Fruit fly (Drosophila melanogaster): Measurements from ENCODE around the gene CG6770.
A peak's percentile ranks its signal among the peaks of the same experiment; 100 is the strongest.

The CG6770 gene

dm6 chr2L:12010877-12011666 lies 34.8 kb downstream of the CG6770 start (continued):
- TF ChIP-seq kay (GFP tag; optimal IDR thresholded peaks at IDR 0.05): peak; percentile 89
- TF ChIP-seq zfh2 (GFP tag; optimal IDR thresholded peaks at IDR 0.05): peak; percentile 81
- peak; percentile 81 for TF ChIP-seq Spps (tag; optimal IDR thresholded peaks at IDR 0.05)
- peak; percentile 29 for TF ChIP-seq Side (GFP tag; optimal IDR thresholded peaks at IDR 0.05)
- peak; percentile 33 for TF ChIP-seq CHES-1-like (GFP tag; optimal IDR thresholded peaks at IDR 0.05)
- TF ChIP-seq Ptx1 (GFP tag; IDR thresholded peaks at IDR 0.05): no peak
- no peak for TF ChIP-seq CG7745 (tag; optimal IDR thresholded peaks at IDR 0.05)
- TF ChIP-seq CG18764 (GFP tag; optimal IDR thresholded peaks at IDR 0.05): peak; percentile 80
- TF ChIP-seq CG11723 (GFP tag; optimal IDR thresholded peaks at IDR 0.05): peak; percentile 89
- no peak for TF ChIP-seq CG33213 (GFP tag; optimal IDR thresholded peaks at IDR 0.05)
- TF ChIP-seq Gsc (GFP tag; IDR thresholded peaks at IDR 0.05): no peak
- no peak for TF ChIP-seq CG1024 (GFP tag; IDR thresholded peaks at IDR 0.05)
- TF ChIP-seq lmd (GFP tag; IDR thresholded peaks at IDR 0.05): no peak
- TF ChIP-seq CG30020 (tag; optimal IDR thresholded peaks at IDR 0.05): peak; percentile 74
- TF ChIP-seq Sin3A (optimal IDR thresholded peaks at IDR 0.05): no peak
- TF ChIP-seq fd3F (GFP tag; optimal IDR thresholded peaks at IDR 0.05): peak; percentile 92
- TF ChIP-seq CG12155 (GFP tag; optimal IDR thresholded peaks at IDR 0.05): peak; percentile 85
- TF ChIP-seq sna (GFP tag; IDR thresholded peaks at IDR 0.05; ENCODE audit: partially characterized antibody): no peak
- TF ChIP-seq prd (optimal IDR thresholded peaks at IDR 0.05): no peak
- no peak for TF ChIP-seq prd (GFP tag; IDR thresholded peaks at IDR 0.05)
- TF ChIP-seq CG9817 (tag; optimal IDR thresholded peaks at IDR 0.05): peak; percentile 94
- peak; percentile 89 for TF ChIP-seq CG4424 (GFP tag; optimal IDR thresholded peaks at IDR 0.05)
- TF ChIP-seq tio (GFP tag; optimal IDR thresholded peaks at IDR 0.05): no peak
- TF ChIP-seq ham (GFP tag; IDR thresholded peaks at IDR 0.05): no peak
- peak; percentile 81 for TF ChIP-seq nau (GFP tag; optimal IDR thresholded peaks at IDR 0.05)
- no peak for TF ChIP-seq wdn (GFP tag; IDR thresholded peaks at IDR 0.05)
- TF ChIP-seq sqz (GFP tag; optimal IDR thresholded peaks at IDR 0.05): peak; percentile 59
- no peak for TF ChIP-seq zfh1 (GFP tag; IDR thresholded peaks at IDR 0.05)
- no peak for TF ChIP-seq CG16813 (GFP tag; IDR thresholded peaks at IDR 0.05; ENCODE audit: partially characterized antibody)
- TF ChIP-seq al (GFP tag; IDR thresholded peaks at IDR 0.05): no peak
- TF ChIP-seq ash1 (GFP tag; optimal IDR thresholded peaks at IDR 0.05): no peak
- peak; percentile 94 for TF ChIP-seq lab (GFP tag; optimal IDR thresholded peaks at IDR 0.05)
- TF ChIP-seq yki (optimal IDR thresholded peaks at IDR 0.05): no peak
- TF ChIP-seq CG8478 (optimal IDR thresholded peaks at IDR 0.05): peak; percentile 92
- TF ChIP-seq CG12744 (GFP tag; optimal IDR thresholded peaks at IDR 0.05): peak; percentile 64
- no peak for TF ChIP-seq CG31441 (GFP tag; IDR thresholded peaks at IDR 0.05)
- TF ChIP-seq Aef1 (GFP tag; IDR thresholded peaks at IDR 0.05): no peak
- TF ChIP-seq run (tag; optimal IDR thresholded peaks at IDR 0.05): peak; percentile 27
- peak; percentile 84 for TF ChIP-seq Asciz (GFP tag; optimal IDR thresholded peaks at IDR 0.05)
- peak; percentile 91 for TF ChIP-seq CG1832 (GFP tag; optimal IDR thresholded peaks at IDR 0.05)
- peak; percentile 73 for TF ChIP-seq Jarid2 (GFP tag; optimal IDR thresholded peaks at IDR 0.05)
- no peak for TF ChIP-seq en (GFP tag; optimal IDR thresholded peaks at IDR 0.05)
- peak; percentile 37 for TF ChIP-seq ab (GFP tag; optimal IDR thresholded peaks at IDR 0.05)
- peak; percentile 32 for TF ChIP-seq CG17186 (GFP tag; optimal IDR thresholded peaks at IDR 0.05)
- TF ChIP-seq TFAM (GFP tag; optimal IDR thresholded peaks at IDR 0.05): peak; percentile 8
- TF ChIP-seq Dad (GFP tag; optimal IDR thresholded peaks at IDR 0.05): peak; percentile 68
- peak; percentile 86 for TF ChIP-seq CG6272 (GFP tag; IDR thresholded peaks at IDR 0.05)
- TF ChIP-seq CG10366 (GFP tag; IDR thresholded peaks at IDR 0.05): no peak
- peak; percentile 84 for TF ChIP-seq Gug (GFP tag; IDR thresholded peaks at IDR 0.05)
- TF ChIP-seq fd64A (GFP tag; optimal IDR thresholded peaks at IDR 0.05): no peak
- peak; percentile 67 for TF ChIP-seq pnt (GFP tag; optimal IDR thresholded peaks at IDR 0.05)
- TF ChIP-seq CG17359 (tag; optimal IDR thresholded peaks at IDR 0.05): peak; percentile 84
